Worm (Caenorhabditis elegans): ENCODE results near the gene hxk-3.

Gene hxk-3

ce11 chrIV:1459419-1459818, 38.0 kb upstream of the hxk-3 start:
- TF ChIP-seq mdl-1 (tag; optimal IDR thresholded peaks at IDR 0.05) (no peak), T20F7.1 (GFP tag; optimal IDR thresholded peaks at IDR 0.05) (no peak), ama-1 (optimal IDR thresholded peaks at IDR 0.05) (peak; percentile 10), mxl-2 (GFP tag; conservative IDR thresholded peaks at IDR 0.05) (0 out of 2 replicates have a peak, but pooled peaks have one; percentile 8), F37D6.2 (tag; optimal IDR thresholded peaks at IDR 0.05) (no peak), jun-1 (tag; optimal IDR thresholded peaks at IDR 0.05) (no peak), daf-8 (GFP tag; IDR thresholded peaks at IDR 0.05) (no peak), mep-1 (tag; optimal IDR thresholded peaks at IDR 0.05) (peak; percentile 18), snpc-1.2 (GFP tag; IDR thresholded peaks at IDR 0.05) (no peak), skn-1 (tag; optimal IDR thresholded peaks at IDR 0.05) (no peak), daf-12 (tag; optimal IDR thresholded peaks at IDR 0.05) (no peak), D1046.2 (GFP tag; IDR thresholded peaks at IDR 0.05) (no peak), mdt-29 (GFP tag; IDR thresholded peaks at IDR 0.05) (0 out of 2 replicates have a peak, but pooled peaks have one; percentile 36), arid-1 (GFP tag; conservative IDR thresholded peaks at IDR 0.05) (0 out of 2 replicates have a peak, but pooled peaks have one; percentile 8), Y105C5A.15 (GFP tag; IDR thresholded peaks at IDR 0.05) (0 out of 2 replicates have a peak, but pooled peaks have one; percentile 35), attf-4 (tag; optimal IDR thresholded peaks at IDR 0.05) (no peak), gei-8 (GFP tag; optimal IDR thresholded peaks at IDR 0.05) (no peak), F44E2.7 (GFP tag; IDR thresholded peaks at IDR 0.05) (no peak), nhr-102 (tag; optimal IDR thresholded peaks at IDR 0.05) (peak; percentile 8), zfp-3 (GFP tag; conservative IDR thresholded peaks at IDR 0.05) (peak; percentile 75), dve-1 (tag; optimal IDR thresholded peaks at IDR 0.05; ENCODE audit: insufficient read depth) (peak; percentile 16), ceh-20 (GFP tag; IDR thresholded peaks at IDR 0.05) (0 out of 2 replicates have a peak, but pooled peaks have one; percentile 12), ceh-44 (GFP tag; IDR thresholded peaks at IDR 0.05) (no peak), T26A8.4 (GFP tag; IDR thresholded peaks at IDR 0.05) (0 out of 2 replicates have a peak, but pooled peaks have one; percentile 13), dmd-8 (GFP tag; IDR thresholded peaks at IDR 0.05) (peak; percentile 13; the same call in 1 of the 2 replicates), dmd-6 (GFP tag; IDR thresholded peaks at IDR 0.05) (0 out of 2 replicates have a peak, but pooled peaks have one; percentile 14), hmg-1.1 (GFP tag; IDR thresholded peaks at IDR 0.05) (no peak), lin-13 (GFP tag; optimal IDR thresholded peaks at IDR 0.05) (peak; percentile 63)

DNA sequence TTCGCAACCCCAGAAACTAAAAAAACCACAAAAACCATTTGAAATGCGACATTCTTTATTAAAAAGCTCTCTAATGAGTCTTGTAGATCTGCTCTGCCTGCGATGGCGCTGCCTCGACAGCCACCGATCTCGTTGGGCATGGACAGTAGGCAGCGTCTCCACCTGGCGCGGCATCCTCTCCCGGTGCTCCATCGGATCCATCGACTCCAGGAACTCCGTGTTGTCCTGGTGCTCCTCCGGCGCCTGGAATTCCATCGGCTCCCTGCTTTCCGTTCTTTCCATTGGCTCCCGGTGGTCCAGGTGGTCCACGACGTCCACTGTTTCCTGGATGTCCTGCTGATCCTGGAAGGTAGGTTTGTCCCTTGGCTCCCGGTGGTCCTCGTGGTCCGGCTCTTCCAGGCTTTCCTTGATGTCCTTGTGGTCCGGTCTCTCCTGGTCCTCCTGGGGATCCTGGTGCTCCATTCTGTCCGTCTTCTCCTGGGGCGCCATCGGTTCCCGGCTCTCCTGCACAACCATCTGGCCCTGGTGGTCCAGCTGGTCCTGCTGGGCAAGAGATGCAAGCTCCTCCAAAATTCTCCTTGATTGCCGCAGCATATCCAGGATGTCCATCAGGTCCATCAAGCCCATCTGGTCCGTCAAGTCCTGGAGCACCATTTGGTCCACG, 37.5 kb upstream of the hxk-3 start:
- TF ChIP-seq egl-43 (GFP tag; IDR thresholded peaks at IDR 0.05) (no peak), T26A8.4 (GFP tag; IDR thresholded peaks at IDR 0.05) (no peak), zip-11 (GFP tag; IDR thresholded peaks at IDR 0.05) (no peak), zag-1 (tag; optimal IDR thresholded peaks at IDR 0.05) (no peak), mxl-2 (GFP tag; conservative IDR thresholded peaks at IDR 0.05) (no peak), set-16 (GFP tag; IDR thresholded peaks at IDR 0.05) (peak; percentile 95), F37D6.2 (tag; optimal IDR thresholded peaks at IDR 0.05) (no peak), madf-9 (GFP tag; conservative IDR thresholded peaks at IDR 0.05) (no peak), aha-1 (tag) (peak; percentile 77)

DNA sequence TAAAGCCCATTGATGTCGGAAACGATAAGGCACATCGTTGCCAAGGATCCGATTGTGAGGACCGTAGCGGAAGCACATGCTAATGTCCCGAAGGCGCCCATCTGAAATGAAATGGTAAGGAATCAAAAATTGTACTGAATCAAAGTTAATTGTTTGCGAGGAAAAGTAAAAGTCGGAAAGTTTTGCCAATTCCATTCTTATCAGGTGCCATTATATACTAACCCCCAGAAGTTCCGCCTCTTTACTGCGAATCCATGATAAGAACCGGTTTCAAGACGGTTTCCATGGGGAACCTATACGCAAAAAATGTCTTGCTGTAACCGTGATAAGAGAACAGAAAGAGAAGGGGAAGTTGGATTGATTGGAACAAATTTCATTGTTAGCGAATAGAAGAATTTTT, 36.7 kb upstream of the hxk-3 start, which contains the start of gene col-106:
col-106 (minus strand) TSS at position 101 of the 400 bp plus-strand sequence.
- TF ChIP-seq lin-29 (GFP tag; IDR thresholded peaks at IDR 0.05) = no peak
- TF ChIP-seq ZK337.2 (GFP tag; IDR thresholded peaks at IDR 0.05) = no peak
- no peak for TF ChIP-seq F37D6.2 (tag; optimal IDR thresholded peaks at IDR 0.05)
- TF ChIP-seq F10B5.3 (tag; optimal IDR thresholded peaks at IDR 0.05) = no peak
- no peak for TF ChIP-seq unc-39 (tag; optimal IDR thresholded peaks at IDR 0.05)
- TF ChIP-seq zip-11 (GFP tag; IDR thresholded peaks at IDR 0.05) = no peak
- no peak for TF ChIP-seq cey-2 (tag; optimal IDR thresholded peaks at IDR 0.05; ENCODE audit: borderline replicate concordance, insufficient read depth)
- TF ChIP-seq mdl-1 (tag; optimal IDR thresholded peaks at IDR 0.05) = no peak
- no peak for TF ChIP-seq nhr-11 (tag; optimal IDR thresholded peaks at IDR 0.05)
- no peak for TF ChIP-seq mes-2 (tag; optimal IDR thresholded peaks at IDR 0.05; ENCODE audit: poor library complexity, severe bottlenecking)
- TF ChIP-seq nhr-6 (tag; optimal IDR thresholded peaks at IDR 0.05) = no peak
- no peak for TF ChIP-seq ctbp-1 (GFP tag; IDR thresholded peaks at IDR 0.05)
- no peak for TF ChIP-seq dmd-8 (GFP tag; IDR thresholded peaks at IDR 0.05)

All from whole organism, L4 larva.